Fruit fly (Drosophila melanogaster): ENCODE results near the gene nub.
A peak's percentile ranks its signal among the peaks of the same experiment; 100 is the strongest.

The nub gene

DNA sequence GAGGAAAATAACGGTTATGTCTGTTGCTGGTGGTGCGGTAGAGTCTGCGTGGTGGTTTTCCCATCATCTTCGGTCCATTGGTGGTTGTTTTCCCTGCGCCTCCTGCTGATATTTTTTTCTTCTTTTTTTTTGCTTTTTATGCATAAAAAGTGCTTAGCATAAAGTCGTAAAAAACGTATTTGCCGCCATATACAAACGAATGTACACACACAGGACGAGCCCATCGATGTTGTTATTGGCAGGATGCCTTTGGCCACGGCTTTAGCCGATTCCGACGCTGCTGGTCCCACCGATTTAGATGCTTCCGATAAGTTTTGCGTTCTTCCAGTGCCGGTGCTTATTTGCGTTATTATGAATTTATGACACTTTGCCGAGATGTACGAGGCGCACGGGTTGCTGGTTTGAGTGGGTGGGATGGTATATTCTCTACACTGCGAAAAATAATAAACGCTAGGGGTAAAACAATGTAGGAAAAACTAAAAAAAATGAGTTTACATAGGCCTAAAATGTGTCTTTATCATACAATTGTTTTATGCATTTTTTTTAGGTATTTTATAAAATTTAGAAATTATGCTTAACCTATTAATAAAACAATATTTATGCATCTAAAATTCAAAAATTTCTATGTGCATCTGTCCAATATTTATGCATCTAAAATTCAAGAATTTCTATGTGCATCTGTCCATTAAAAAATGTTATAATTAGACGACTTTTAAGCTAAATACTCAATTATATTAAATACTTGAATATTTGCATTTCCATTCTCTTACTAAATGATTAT, 20.3 kb upstream of the nub start (continued):
- TF ChIP-seq D19B (GFP tag; optimal IDR thresholded peaks at IDR 0.05): no peak
- TF ChIP-seq Hmr (GFP tag; optimal IDR thresholded peaks at IDR 0.05): peak; percentile 7
- TF ChIP-seq pnt (GFP tag; optimal IDR thresholded peaks at IDR 0.05): no peak
- no peak for TF ChIP-seq pita (GFP tag; optimal IDR thresholded peaks at IDR 0.05)
- no peak for TF ChIP-seq knrl (GFP tag; IDR thresholded peaks at IDR 0.05; ENCODE audit: partially characterized antibody)
- TF ChIP-seq CG13424 (tag; optimal IDR thresholded peaks at IDR 0.05): peak; percentile 50
- no peak for TF ChIP-seq CG12071 (GFP tag; optimal IDR thresholded peaks at IDR 0.05)
- no peak for TF ChIP-seq Sry-δ (GFP tag; optimal IDR thresholded peaks at IDR 0.05)
- peak; percentile 13 for TF ChIP-seq CG10209 (GFP tag; optimal IDR thresholded peaks at IDR 0.05)
- no peak for TF ChIP-seq caup (GFP tag; optimal IDR thresholded peaks at IDR 0.05; ENCODE audit: severe bottlenecking)
- no peak for TF ChIP-seq Mrtf (GFP tag; IDR thresholded peaks at IDR 0.05)
- TF ChIP-seq Pdp1 (GFP tag; optimal IDR thresholded peaks at IDR 0.05): no peak
- TF ChIP-seq CG11723 (GFP tag; optimal IDR thresholded peaks at IDR 0.05): no peak
- no peak for TF ChIP-seq CG4730 (GFP tag; IDR thresholded peaks at IDR 0.05)
- no peak for TF ChIP-seq CG6654 (GFP tag; optimal IDR thresholded peaks at IDR 0.05)
- TF ChIP-seq Deaf1 (tag; optimal IDR thresholded peaks at IDR 0.05): no peak
- no peak for TF ChIP-seq cad (GFP tag; optimal IDR thresholded peaks at IDR 0.05)
- no peak for TF ChIP-seq bab2 (GFP tag; optimal IDR thresholded peaks at IDR 0.05)
- TF ChIP-seq Ssrp (tag; optimal IDR thresholded peaks at IDR 0.05): peak; percentile 16
- no peak for TF ChIP-seq zen (tag; optimal IDR thresholded peaks at IDR 0.05)
- TF ChIP-seq odd (GFP tag; optimal IDR thresholded peaks at IDR 0.05): no peak
- TF ChIP-seq btn (GFP tag; optimal IDR thresholded peaks at IDR 0.05): no peak
- peak; percentile 68 for TF ChIP-seq gem (tag; optimal IDR thresholded peaks at IDR 0.05)
- TF ChIP-seq jing (GFP tag; optimal IDR thresholded peaks at IDR 0.05): no peak
- TF ChIP-seq CG31365 (tag; optimal IDR thresholded peaks at IDR 0.05): no peak
- TF ChIP-seq grn (GFP tag; optimal IDR thresholded peaks at IDR 0.05): no peak
- no peak for TF ChIP-seq gsb (GFP tag; IDR thresholded peaks at IDR 0.05)
- no peak for TF ChIP-seq CG6683 (GFP tag; optimal IDR thresholded peaks at IDR 0.05)
- peak; percentile 9 for TF ChIP-seq Oli (tag; optimal IDR thresholded peaks at IDR 0.05)
- TF ChIP-seq peb (GFP tag; IDR thresholded peaks at IDR 0.05): no peak
- TF ChIP-seq salm (tag; optimal IDR thresholded peaks at IDR 0.05): no peak
- peak; percentile 32 for TF ChIP-seq dmrt11E (tag; optimal IDR thresholded peaks at IDR 0.05)
- peak; percentile 59 for TF ChIP-seq CG11504 (tag; optimal IDR thresholded peaks at IDR 0.05)
- TF ChIP-seq fu2 (GFP tag; optimal IDR thresholded peaks at IDR 0.05): no peak
- no peak for TF ChIP-seq Eip74EF (GFP tag; optimal IDR thresholded peaks at IDR 0.05)
- no peak for TF ChIP-seq CG16813 (GFP tag; IDR thresholded peaks at IDR 0.05; ENCODE audit: partially characterized antibody)
- TF ChIP-seq CG1647 (GFP tag; optimal IDR thresholded peaks at IDR 0.05): no peak
- no peak for TF ChIP-seq Aef1 (GFP tag; IDR thresholded peaks at IDR 0.05)
- peak; percentile 56 for TF ChIP-seq CG13894 (tag; optimal IDR thresholded peaks at IDR 0.05)
- no peak for TF ChIP-seq CG15073 (GFP tag; optimal IDR thresholded peaks at IDR 0.05)
- TF ChIP-seq Hr51 (GFP tag; optimal IDR thresholded peaks at IDR 0.05): peak in 1 of 2 experiments; percentile 43
- peak; percentile 9 for TF ChIP-seq Hr3 (GFP tag; optimal IDR thresholded peaks at IDR 0.05)
- TF ChIP-seq Blimp-1 (GFP tag; optimal IDR thresholded peaks at IDR 0.05): peak; percentile 7
- TF ChIP-seq YL-1 (GFP tag; optimal IDR thresholded peaks at IDR 0.05): no peak
- TF ChIP-seq stwl (tag; optimal IDR thresholded peaks at IDR 0.05): no peak
- TF ChIP-seq bowl (GFP tag; IDR thresholded peaks at IDR 0.05): no peak
- no peak for TF ChIP-seq unc-4 (GFP tag; IDR thresholded peaks at IDR 0.05; ENCODE audit: partially characterized antibody)
